Worm (Caenorhabditis elegans): Measurements from ENCODE around the gene rars-2.

The rars-2 gene

ce11 chrII:6132595-6132994 lies 7.2 kb downstream of the rars-2 start, which contains the start of gene abts-3:
abts-3 (plus strand) TSS chrII:6132895.
- TF ChIP-seq vab-15 (tag; optimal IDR thresholded peaks at IDR 0.05) (no peak), grh-1 (GFP tag; IDR thresholded peaks at IDR 0.05) (no peak), unc-62 (GFP tag; optimal IDR thresholded peaks at IDR 0.05) (no peak), ets-5 (GFP tag; IDR thresholded peaks at IDR 0.05) (no peak), elt-2 (tag; optimal IDR thresholded peaks at IDR 0.05) (no peak), nhr-28 (tag; optimal IDR thresholded peaks at IDR 0.05) (no peak), snpc-4 (tag; optimal IDR thresholded peaks at IDR 0.05) (no peak), blmp-1 (tag; optimal IDR thresholded peaks at IDR 0.05) (no peak), ceh-90 (tag; optimal IDR thresholded peaks at IDR 0.05) (no peak), nhr-90 (tag; optimal IDR thresholded peaks at IDR 0.05; ENCODE audit: poor library complexity) (no peak), isw-1 (GFP tag; IDR thresholded peaks at IDR 0.05) (no peak), unc-30 (tag; optimal IDR thresholded peaks at IDR 0.05) (no peak)

DNA sequence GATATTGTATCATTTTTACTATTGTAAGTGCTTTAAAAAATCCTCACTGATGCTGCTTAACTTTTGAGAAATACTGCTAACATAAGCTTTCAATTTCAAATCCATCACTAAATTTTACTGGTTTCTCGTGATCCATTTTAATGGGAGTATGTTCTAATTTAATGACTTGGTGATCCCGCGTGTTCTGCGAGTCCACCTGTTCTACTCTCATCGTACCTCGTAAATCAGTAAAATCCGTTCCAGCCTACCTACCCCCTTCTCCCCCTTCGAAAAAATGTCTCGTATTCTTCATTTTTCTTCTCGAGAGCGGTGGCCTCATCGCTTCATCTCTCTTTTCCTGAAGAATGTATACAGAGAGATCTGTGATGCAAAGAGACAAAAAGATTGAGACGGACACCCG lies 10.2 kb downstream of the rars-2 start:
- TF ChIP-seq nhr-237 (tag; optimal IDR thresholded peaks at IDR 0.05), result no peak
- TF ChIP-seq ceh-63 (GFP tag; optimal IDR thresholded peaks at IDR 0.05), result no peak
- no peak for TF ChIP-seq lin-35 (GFP tag; optimal IDR thresholded peaks at IDR 0.05)
- TF ChIP-seq zip-4 (GFP tag; optimal IDR thresholded peaks at IDR 0.05), result no peak
- no peak for TF ChIP-seq zag-1 (tag; optimal IDR thresholded peaks at IDR 0.05)
- no peak for TF ChIP-seq fkh-4 (tag; optimal IDR thresholded peaks at IDR 0.05; ENCODE audit: borderline replicate concordance)
- TF ChIP-seq ztf-4 (tag; optimal IDR thresholded peaks at IDR 0.05), result no peak
- no peak for TF ChIP-seq ama-1 (optimal IDR thresholded peaks at IDR 0.05)
- no peak for TF ChIP-seq isw-1 (GFP tag; IDR thresholded peaks at IDR 0.05)
- no peak for TF ChIP-seq C04F5.9 (tag; optimal IDR thresholded peaks at IDR 0.05)

DNA sequence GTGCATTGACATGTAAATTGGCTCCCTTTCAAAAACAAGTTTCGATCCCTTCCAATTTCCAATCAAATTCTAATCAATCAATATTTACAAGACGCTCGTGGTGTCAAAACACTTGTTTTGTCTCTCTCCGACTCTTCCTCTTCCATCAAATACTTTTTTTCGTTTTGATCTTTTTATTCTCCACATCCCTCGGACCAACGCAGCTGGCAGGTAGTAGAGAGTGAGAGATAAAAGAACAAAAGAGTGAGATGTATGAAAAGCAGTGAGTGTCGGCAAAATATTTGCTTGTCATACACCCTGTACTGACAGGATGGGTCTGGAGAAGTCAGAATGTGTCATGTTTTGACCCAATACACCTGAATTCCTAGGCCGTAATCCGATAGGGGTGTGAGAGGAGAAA lies 11.4 kb downstream of the rars-2 start:
- no peak for TF ChIP-seq lin-35 (GFP tag; optimal IDR thresholded peaks at IDR 0.05)
- TF ChIP-seq mep-1 (tag; optimal IDR thresholded peaks at IDR 0.05), result peak; percentile 33
- TF ChIP-seq lsy-2 (tag; optimal IDR thresholded peaks at IDR 0.05), result no peak
- peak; percentile 10 for TF ChIP-seq snu-23 (GFP tag; optimal IDR thresholded peaks at IDR 0.05)
- TF ChIP-seq lin-14 (GFP tag; optimal IDR thresholded peaks at IDR 0.05), result peak; percentile 50
- TF ChIP-seq rnt-1 (tag; optimal IDR thresholded peaks at IDR 0.05), result peak; percentile 48
- no peak for TF ChIP-seq zip-4 (GFP tag; optimal IDR thresholded peaks at IDR 0.05)
- TF ChIP-seq elt-2 (tag; optimal IDR thresholded peaks at IDR 0.05), result no peak

DNA sequence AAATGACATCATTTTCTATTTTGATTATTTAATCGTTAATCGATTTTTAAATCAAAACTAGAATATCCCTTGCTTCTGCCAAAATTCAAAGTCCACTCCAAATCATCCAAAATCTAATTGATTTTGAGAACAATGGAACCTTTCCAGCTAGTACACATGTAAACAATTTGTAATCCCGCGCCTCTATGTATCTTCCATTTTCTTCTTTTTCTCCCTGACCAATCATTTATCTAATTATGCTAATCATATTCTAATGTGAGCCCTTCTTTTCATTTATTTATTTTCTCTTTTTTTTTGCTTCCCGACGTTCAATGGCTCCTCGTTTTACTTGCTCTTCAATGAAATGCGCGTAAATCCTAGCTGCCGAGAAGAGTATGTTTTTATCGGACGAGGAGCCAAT lies 12.8 kb downstream of the rars-2 start:
- TF ChIP-seq pqm-1 (tag; optimal IDR thresholded peaks at IDR 0.05) (no peak), dsc-1 (tag; optimal IDR thresholded peaks at IDR 0.05) (peak; percentile 63), tbx-2 (tag; optimal IDR thresholded peaks at IDR 0.05) (no peak), lin-14 (GFP tag; optimal IDR thresholded peaks at IDR 0.05) (peak; percentile 46)

ce11 chrII:6139484-6139883 lies 14.1 kb downstream of the rars-2 start:
- TF ChIP-seq lin-14 (GFP tag; optimal IDR thresholded peaks at IDR 0.05), result peak; percentile 62
- no peak for TF ChIP-seq lin-13 (GFP tag; optimal IDR thresholded peaks at IDR 0.05)
- peak; percentile 42 for TF ChIP-seq fkh-10 (GFP tag; optimal IDR thresholded peaks at IDR 0.05)

DNA sequence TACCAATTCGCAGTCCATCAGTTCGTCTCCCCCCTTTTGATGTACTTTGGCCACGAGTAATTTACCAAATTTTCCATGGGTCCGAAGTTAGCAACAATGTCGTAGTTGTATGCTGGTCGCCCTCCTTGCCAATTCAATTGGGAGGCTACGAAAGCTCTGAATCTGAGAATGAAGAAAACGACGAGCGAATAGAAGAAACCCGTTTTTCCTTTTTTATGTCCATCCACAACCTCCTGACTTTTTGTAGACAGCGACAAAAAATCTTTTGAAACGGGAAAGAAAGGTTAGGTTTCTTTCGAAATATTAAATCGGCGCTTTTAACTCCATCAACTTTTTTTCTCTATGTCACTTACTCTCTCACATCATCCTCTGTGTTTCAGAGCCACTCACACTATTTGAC lies 17.2 kb downstream of the rars-2 start:
- TF ChIP-seq sox-4 (tag; optimal IDR thresholded peaks at IDR 0.05) (no peak), fkh-10 (GFP tag; optimal IDR thresholded peaks at IDR 0.05) (peak; percentile 62), lin-14 (GFP tag; optimal IDR thresholded peaks at IDR 0.05) (peak; percentile 52), rnt-1 (tag; optimal IDR thresholded peaks at IDR 0.05) (peak; percentile 16), jun-1 (tag; optimal IDR thresholded peaks at IDR 0.05) (no peak)

All from whole organism, L1 larva.